Fruit fly (Drosophila melanogaster) whole organism, embryonic: Measurements from ENCODE around the gene CG5805.

Experiments used
- ATbp ChIP-seq: fragments of 200-800 bp; sonication (Bioruptor generic); optimal IDR thresholded peaks from 2 replicates; lab custom pipeline; 2017; ENCODE audit warnings: missing biosample characterization, mild to moderate bottlenecking, missing genetic modification characterization, missing genetic modification reagents
- Ada2b ChIP-seq: fragments of 200-800 bp; sonication (Bioruptor generic); IDR thresholded peaks from 2 replicates; pipeline ENCODE4 v1.3.6; 2022; ENCODE audit warnings: missing biosample characterization, missing genetic modification characterization
- Bdp1 ChIP-seq: fragments of 200-800 bp; sonication (Bioruptor generic); optimal IDR thresholded peaks from 3 replicates; lab custom pipeline; 2016; ENCODE audit warnings: missing biosample characterization, missing genetic modification characterization
- Blimp-1 ChIP-seq: fragments of 200-800 bp; sonication (Bioruptor generic); optimal IDR thresholded peaks from 3 replicates; lab custom pipeline; 2018; ENCODE audit warnings: missing biosample characterization, missing genetic modification characterization, mild to moderate bottlenecking, moderate library complexity, missing genetic modification reagents
- CG10565 ChIP-seq: fragments of 200-800 bp; sonication (Bioruptor generic); optimal IDR thresholded peaks from 3 replicates; lab custom pipeline; 2016; ENCODE audit warnings: missing biosample characterization, mild to moderate bottlenecking, missing genetic modification characterization
- CG12299 ChIP-seq: fragments of 200-800 bp; sonication (Bioruptor generic); optimal IDR thresholded peaks from 2 replicates; lab custom pipeline; 2018; ENCODE audit warnings: missing biosample characterization, mild to moderate bottlenecking, missing genetic modification characterization
- CG12769 ChIP-seq: fragments of 200-800 bp; sonication (Bioruptor generic); optimal IDR thresholded peaks from 2 replicates; lab custom pipeline; 2019; ENCODE audit warnings: missing biosample characterization, mild to moderate bottlenecking, missing genetic modification characterization, moderate library complexity
- CG14441 ChIP-seq: fragments of 200-800 bp; sonication (Bioruptor generic); IDR thresholded peaks from 2 replicates; pipeline ENCODE4 v1.3.6; 2022; ENCODE audit warnings: missing biosample characterization, missing genetic modification characterization
- CG14965 ChIP-seq: fragments of 200-800 bp; sonication (Bioruptor generic); optimal IDR thresholded peaks from 2 replicates; lab custom pipeline; 2016; ENCODE audit warnings: missing biosample characterization, missing genetic modification characterization, borderline replicate concordance
- CG15073 ChIP-seq: fragments of 200-800 bp; sonication (Bioruptor generic); optimal IDR thresholded peaks from 2 replicates; lab custom pipeline; 2016; ENCODE audit warnings: missing biosample characterization, missing genetic modification characterization
- CG15479 ChIP-seq: fragments of 200-800 bp; sonication (Bioruptor generic); optimal IDR thresholded peaks from 3 replicates; lab custom pipeline; 2019; ENCODE audit warnings: missing biosample characterization, mild to moderate bottlenecking, missing genetic modification characterization, moderate library complexity
- CG1647 ChIP-seq: fragments of 200-800 bp; sonication (Bioruptor generic); optimal IDR thresholded peaks from 3 replicates; lab custom pipeline; 2016; ENCODE audit warnings: missing biosample characterization, missing genetic modification characterization
- CG17359 ChIP-seq: fragments of 200-800 bp; sonication (Bioruptor generic); optimal IDR thresholded peaks from 3 replicates; lab custom pipeline; 2018; ENCODE audit warnings: missing biosample characterization, mild to moderate bottlenecking, missing genetic modification characterization, moderate library complexity
- CG18599 ChIP-seq: fragments of 200-800 bp; sonication (Bioruptor generic); optimal IDR thresholded peaks from 3 replicates; lab custom pipeline; 2017; ENCODE audit warnings: missing biosample characterization, missing genetic modification characterization, mild to moderate bottlenecking, moderate library complexity, missing genetic modification reagents
- CG2199 ChIP-seq: fragments of 200-800 bp; sonication (Bioruptor generic); IDR thresholded peaks from 3 replicates; pipeline ENCODE4 v1.3.6; 2022; ENCODE audit warnings: missing biosample characterization, missing genetic modification characterization
- CG34422 ChIP-seq: fragments of 200-800 bp; sonication (Bioruptor generic); IDR thresholded peaks from 3 replicates; pipeline ENCODE4 v1.3.6; 2022; ENCODE audit warnings: missing biosample characterization, missing genetic modification characterization
- CG6791 ChIP-seq: fragments of 200-800 bp; sonication (Bioruptor generic); IDR thresholded peaks from 3 replicates; pipeline ENCODE4 v1.3.6; 2022; ENCODE audit warnings: missing biosample characterization, missing genetic modification characterization; ENCODE audit not compliant: partially characterized antibody
- CG7556 ChIP-seq: fragments of 200-800 bp; sonication (Bioruptor generic); optimal IDR thresholded peaks from 2 replicates; lab custom pipeline; 2017; ENCODE audit warnings: missing biosample characterization, mild to moderate bottlenecking, missing genetic modification characterization
- CG7963 ChIP-seq: fragments of 200-800 bp; sonication (Bioruptor generic); IDR thresholded peaks from 3 replicates; pipeline ENCODE4 v1.3.6; 2022; ENCODE audit warnings: missing biosample characterization, missing genetic modification characterization; ENCODE audit not compliant: partially characterized antibody
- Camta ChIP-seq: fragments of 200-800 bp; sonication (Bioruptor generic); optimal IDR thresholded peaks from 2 replicates; lab custom pipeline; 2016; ENCODE audit warnings: missing biosample characterization, missing genetic modification characterization
- Dad ChIP-seq: fragments of 200-800 bp; sonication (Bioruptor generic); optimal IDR thresholded peaks from 3 replicates; lab custom pipeline; 2016; ENCODE audit warnings: missing biosample characterization, missing genetic modification characterization
- Dek ChIP-seq: fragments of 200-800 bp; sonication (Bioruptor generic); optimal IDR thresholded peaks from 3 replicates; lab custom pipeline; 2019; ENCODE audit warnings: missing biosample characterization, mild to moderate bottlenecking, missing genetic modification characterization, moderate library complexity
- HmgD ChIP-seq: fragments of 200-800 bp; sonication (Bioruptor generic); optimal IDR thresholded peaks from 3 replicates; lab custom pipeline; 2016; ENCODE audit warnings: missing biosample characterization, missing genetic modification characterization
- Hr3 ChIP-seq: fragments of 200-800 bp; sonication (Bioruptor generic); optimal IDR thresholded peaks from 3 replicates; lab custom pipeline; 2016; ENCODE audit warnings: missing biosample characterization, missing genetic modification characterization
- Max ChIP-seq: fragments of 200-800 bp; sonication (Bioruptor generic); optimal IDR thresholded peaks from 2 replicates; lab custom pipeline; 2016; ENCODE audit warnings: missing biosample characterization, mild to moderate bottlenecking, missing genetic modification characterization
- NfI ChIP-seq: fragments of 200-800 bp; sonication (Bioruptor generic); optimal IDR thresholded peaks from 3 replicates; lab custom pipeline; 2018; ENCODE audit warnings: missing biosample characterization, mild to moderate bottlenecking, missing genetic modification characterization, moderate library complexity
- Spps ChIP-seq: fragments of 200-800 bp; sonication (Bioruptor generic); optimal IDR thresholded peaks from 2 replicates; lab custom pipeline; 2018; ENCODE audit warnings: missing biosample characterization, mild to moderate bottlenecking, missing genetic modification characterization
- Stat92E ChIP-seq, 3 experiments: fragments of >200 bp in 2 of 3; fragments of 200-800 bp in 1 of 3; sonication (Bioruptor generic) in 1 of 3; optimal IDR thresholded peaks; 2 replicates each; lab custom pipeline; 2017 to 2019; ENCODE audit warnings: missing biosample characterization in 3 of 3, missing genetic modification characterization in 3 of 3, mild to moderate bottlenecking in 1 of 3, moderate library complexity in 1 of 3
- Vsx1 ChIP-seq: fragments of 200-800 bp; sonication (Bioruptor generic); optimal IDR thresholded peaks from 2 replicates; lab custom pipeline; 2017; ENCODE audit warnings: missing biosample characterization, mild to moderate bottlenecking, missing genetic modification characterization, missing genetic modification reagents
- al ChIP-seq: fragments of 200-800 bp; sonication (Bioruptor generic); IDR thresholded peaks from 2 replicates; pipeline ENCODE4 v1.3.6; 2022; ENCODE audit warnings: missing biosample characterization, missing genetic modification characterization
- ash1 ChIP-seq: fragments of 200-800 bp; sonication (Bioruptor generic); optimal IDR thresholded peaks from 2 replicates; lab custom pipeline; 2018; ENCODE audit warnings: missing biosample characterization, mild to moderate bottlenecking, missing genetic modification characterization
- corto ChIP-seq: fragments of 200-800 bp; sonication (Bioruptor generic); optimal IDR thresholded peaks from 2 replicates; lab custom pipeline; 2016; ENCODE audit warnings: missing biosample characterization, mild to moderate bottlenecking, missing genetic modification characterization, moderate library complexity
- dimm ChIP-seq: fragments of 200-800 bp; sonication (Bioruptor generic); IDR thresholded peaks from 2 replicates; pipeline ENCODE4 v1.3.6; 2022; ENCODE audit warnings: missing biosample characterization, missing genetic modification characterization
- emc ChIP-seq: fragments of 200-800 bp; sonication (Bioruptor generic); optimal IDR thresholded peaks from 2 replicates; lab custom pipeline; 2016; ENCODE audit warnings: missing biosample characterization, missing genetic modification characterization
- en ChIP-seq: fragments of 200-800 bp; sonication (Bioruptor generic); optimal IDR thresholded peaks from 2 replicates; lab custom pipeline; 2016; ENCODE audit warnings: missing biosample characterization, missing genetic modification characterization
- fd102C ChIP-seq: fragments of 200-800 bp; sonication (Bioruptor generic); optimal IDR thresholded peaks from 2 replicates; lab custom pipeline; 2018; ENCODE audit warnings: missing biosample characterization, mild to moderate bottlenecking, missing genetic modification characterization, moderate library complexity
- gem ChIP-seq: fragments of 200-800 bp; sonication (Bioruptor generic); optimal IDR thresholded peaks from 2 replicates; lab custom pipeline; 2019; ENCODE audit warnings: missing biosample characterization, mild to moderate bottlenecking, missing genetic modification characterization, moderate library complexity
- hth ChIP-seq: fragments of >200 bp; optimal IDR thresholded peaks from 2 replicates; lab custom pipeline; 2017; ENCODE audit warnings: inconsistent platforms
- knrl ChIP-seq: fragments of 200-800 bp; sonication (Bioruptor generic); IDR thresholded peaks from 3 replicates; pipeline ENCODE4 v1.3.6; 2022; ENCODE audit warnings: missing biosample characterization, missing genetic modification characterization; ENCODE audit not compliant: partially characterized antibody
- nerfin-2 ChIP-seq: fragments of 200-800 bp; sonication (Bioruptor generic); IDR thresholded peaks from 2 replicates; pipeline ENCODE4 v1.3.6; 2022; ENCODE audit warnings: missing biosample characterization, missing genetic modification characterization; ENCODE audit not compliant: partially characterized antibody
- otp ChIP-seq: fragments of 200-800 bp; sonication (Bioruptor generic); IDR thresholded peaks from 3 replicates; pipeline ENCODE4, ENCODE4 v1.3.6; 2022; ENCODE audit warnings: missing biosample characterization, missing genetic modification characterization
- pan ChIP-seq, 4 experiments: fragments of >200 bp in 3 of 4; fragments of 200-800 bp in 1 of 4; sonication (Bioruptor generic) in 1 of 4; optimal IDR thresholded peaks in 3 of 4; IDR thresholded peaks in 1 of 4; 2 replicates each; pipeline versions ENCODE4 v1.3.6 to Lab custom; 2017 to 2022; ENCODE audit warnings: missing biosample characterization in 2 of 4, missing genetic modification characterization in 2 of 4, mixed read lengths in 1 of 4
- pb ChIP-seq: fragments of 200-800 bp; sonication (Bioruptor generic); optimal IDR thresholded peaks from 3 replicates; lab custom pipeline; 2016; ENCODE audit warnings: missing biosample characterization, missing genetic modification characterization
- sens ChIP-seq: fragments of 200-800 bp; sonication (Bioruptor generic); peaks from one replicate; lab custom pipeline; 2016; ENCODE audit warnings: missing biosample characterization, missing genetic modification characterization
- sens-2 ChIP-seq: fragments of 200-800 bp; sonication (Bioruptor generic); IDR thresholded peaks from 2 replicates; pipeline ENCODE4 v1.3.6; 2022; ENCODE audit warnings: missing biosample characterization, missing genetic modification characterization
- slou ChIP-seq: fragments of 200-800 bp; sonication (Bioruptor generic); optimal IDR thresholded peaks from 3 replicates; lab custom pipeline; 2016; ENCODE audit warnings: missing biosample characterization, missing genetic modification characterization
- stc ChIP-seq: fragments of 200-800 bp; sonication (Bioruptor generic); IDR thresholded peaks from 2 replicates; pipeline ENCODE4 v1.3.6; 2022; ENCODE audit warnings: missing biosample characterization, missing genetic modification characterization
- stwl ChIP-seq: fragments of 200-800 bp; sonication (Bioruptor generic); optimal IDR thresholded peaks from 3 replicates; lab custom pipeline; 2018; ENCODE audit warnings: missing biosample characterization, mild to moderate bottlenecking, missing genetic modification characterization, moderate library complexity
- tin ChIP-seq: fragments of 200-800 bp; sonication (Bioruptor generic); optimal IDR thresholded peaks from 3 replicates; lab custom pipeline; 2016; ENCODE audit warnings: missing biosample characterization, missing genetic modification characterization
- zen ChIP-seq: fragments of 200-800 bp; sonication (Bioruptor generic); optimal IDR thresholded peaks from 3 replicates; lab custom pipeline; 2018; ENCODE audit warnings: missing biosample characterization, mild to moderate bottlenecking, missing genetic modification characterization, moderate library complexity

CG5805 gene

DNA sequence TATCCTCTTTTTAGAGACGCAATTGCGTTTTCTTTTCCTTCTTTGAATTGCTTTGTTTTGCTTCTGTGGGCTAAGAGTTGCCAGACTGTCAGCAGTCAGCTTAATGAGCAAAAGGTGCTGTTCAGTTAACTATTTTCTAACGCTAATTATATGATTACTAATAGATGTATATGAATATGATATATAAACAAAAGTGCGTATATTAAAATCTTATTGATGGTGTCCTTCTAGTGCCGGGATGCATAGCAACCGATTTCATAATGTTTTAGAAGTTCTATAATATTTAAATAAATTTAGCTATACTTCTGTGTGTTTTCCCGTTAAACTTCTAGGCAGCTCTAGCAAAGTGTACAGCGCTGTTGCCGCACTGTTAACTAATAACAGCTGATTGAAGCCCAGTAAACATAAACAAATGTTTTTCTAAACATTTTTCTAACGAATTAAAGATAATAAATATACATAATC lies 42.7 kb upstream of the CG5805 start, which contains the start of the genes Kaz and CG43273 (continued):
- TF ChIP-seq CG7556 (GFP tag; lab: Kevin White, UChicago) (no peak), Hr3 (GFP tag; lab: Kevin White, UChicago) (peak; percentile 48), en (no peak), CG12299 (tag; lab: Kevin White, UChicago) (peak; percentile 38), Blimp-1 (GFP tag; lab: Kevin White, UChicago) (no peak), Dad (GFP tag; lab: Kevin White, UChicago) (no peak), Bdp1 (GFP tag; lab: Kevin White, UChicago) (no peak), CG18599 (peak; percentile 67), ash1 (GFP tag; lab: Kevin White, UChicago) (no peak), CG10565 (GFP tag; lab: Kevin White, UChicago) (no peak), CG6791 (GFP tag; lab: Robert Waterston, UW) (no peak), NfI (peak; percentile 74), slou (GFP tag; lab: Kevin White, UChicago) (peak; percentile 35), CG1647 (GFP tag; lab: Kevin White, UChicago) (no peak), CG12769 (tag; lab: Kevin White, UChicago) (no peak), sens (GFP tag; lab: Kevin White, UChicago) (peak; percentile 81), CG7963 (GFP tag; lab: Robert Waterston, UW) (no peak), al (GFP tag; lab: Robert Waterston, UW) (peak; percentile 36; the same call in 1 of the 2 replicates), CG17359 (tag; lab: Kevin White, UChicago) (peak; percentile 46), fd102C (GFP tag; lab: Kevin White, UChicago) (no peak), nerfin-2 (GFP tag; lab: Robert Waterston, UW) (no peak), CG34422 (GFP tag; lab: Robert Waterston, UW) (0 out of 3 replicates have a peak, but pooled peaks have one; percentile 52), Vsx1 (GFP tag; lab: Kevin White, UChicago) (no peak), Ada2b (GFP tag; lab: Robert Waterston, UW) (no peak), CG2199 (GFP tag; lab: Robert Waterston, UW) (no peak), CG14965 (GFP tag; lab: Kevin White, UChicago) (no peak), gem (tag; lab: Kevin White, UChicago) (no peak), sens-2 (no peak), knrl (GFP tag; lab: Robert Waterston, UW) (no peak), ATbp (no peak), otp (no peak), stwl (tag; lab: Kevin White, UChicago) (no peak), CG15479 (GFP tag; lab: Kevin White, UChicago) (no peak), corto (GFP tag; lab: Kevin White, UChicago) (no peak), hth (no peak), zen (peak; percentile 93), Spps (tag; lab: Kevin White, UChicago) (no peak), pb (GFP tag; lab: Kevin White, UChicago) (no peak), tin (peak; percentile 52), CG14441 (GFP tag; lab: Robert Waterston, UW) (no peak), Stat92E (GFP tag; optimal IDR thresholded peaks at IDR 0.05; lab: Kevin White, UChicago) (no peak), CG15073 (GFP tag; lab: Kevin White, UChicago) (no peak), Dek (tag; lab: Kevin White, UChicago) (no peak), pan (optimal IDR thresholded peaks at IDR 0.05; lab: Kevin White, UChicago) (no peak), pan (GFP tag; optimal IDR thresholded peaks at IDR 0.05 in 1 of 2, IDR thresholded peaks at IDR 0.05 in 1 of 2) (no peak), Max (GFP tag; lab: Kevin White, UChicago) (peak; percentile 56), stc (GFP tag; lab: Robert Waterston, UW) (0 out of 2 replicates have a peak, but pooled peaks have one; percentile 11), emc (GFP tag; lab: Kevin White, UChicago) (no peak), HmgD (no peak), Camta (GFP tag; lab: Kevin White, UChicago) (no peak), dimm (GFP tag; lab: Robert Waterston, UW) (no peak)
